Fruit fly (Drosophila melanogaster) whole organism, embryonic: ENCODE data around the gene solo.

ENCODE experiments used
- CG16815 ChIP-seq: fragments of 200-800 bp; sonication (Bioruptor generic); optimal IDR thresholded peaks from 3 replicates; lab custom pipeline; 2017; ENCODE audit warnings: missing biosample characterization, mild to moderate bottlenecking, missing genetic modification characterization
- chm ChIP-seq: fragments of 200-800 bp; sonication (Bioruptor generic); IDR thresholded peaks from 2 replicates; pipeline ENCODE4 v1.3.6; 2022; ENCODE audit warnings: missing biosample characterization, missing genetic modification characterization

DNA sequence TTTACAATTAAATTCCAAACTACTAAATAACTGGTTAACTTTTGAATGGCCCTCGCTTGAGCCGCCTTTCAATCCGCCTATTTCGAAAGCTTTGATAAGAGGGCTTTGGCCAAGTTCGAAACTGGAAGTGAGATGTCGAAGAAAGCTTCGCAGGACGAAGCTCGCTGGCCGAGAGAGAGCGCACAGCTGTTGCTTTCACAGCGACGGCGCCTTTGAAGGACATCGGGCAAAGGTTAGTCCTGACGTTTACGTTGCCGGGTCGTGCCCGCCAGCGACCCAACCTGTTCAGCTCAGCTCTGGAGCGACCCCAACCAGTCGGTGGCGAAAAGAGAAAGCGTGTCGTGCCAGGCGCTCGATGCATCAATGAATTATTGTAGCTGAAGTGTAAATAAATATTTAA is 49.7 kb upstream of the solo start:
- no peak for TF ChIP-seq CG16815 (GFP tag; lab: Kevin White, UChicago)
- TF ChIP-seq chm, result no peak
